Fruit fly (Drosophila melanogaster) whole organism, adult: ENCODE data around the gene Lerp.

Experiments used
- CG12768 ChIP-seq: fragments of 200-800 bp; sonication (Bioruptor generic); optimal IDR thresholded peaks from 2 replicates; lab custom pipeline; 2017; ENCODE audit warnings: missing biosample characterization, missing genetic modification characterization, mild to moderate bottlenecking, moderate library complexity, missing genetic modification reagents
- Hr96 ChIP-seq: fragments of 200-800 bp; sonication (Bioruptor generic); optimal IDR thresholded peaks from 2 replicates; lab custom pipeline; 2016; ENCODE audit warnings: missing biosample characterization, missing genetic modification characterization

dm6 chr3R:26893621-26894316 is 30.8 kb upstream of the Lerp start:
- TF ChIP-seq CG12768 (GFP tag; lab: Kevin White, UChicago) (no peak), Hr96 (no peak)
